Fruit fly (Drosophila melanogaster): ENCODE measurements around the gene RhoGEF3.

Gene RhoGEF3

DNA sequence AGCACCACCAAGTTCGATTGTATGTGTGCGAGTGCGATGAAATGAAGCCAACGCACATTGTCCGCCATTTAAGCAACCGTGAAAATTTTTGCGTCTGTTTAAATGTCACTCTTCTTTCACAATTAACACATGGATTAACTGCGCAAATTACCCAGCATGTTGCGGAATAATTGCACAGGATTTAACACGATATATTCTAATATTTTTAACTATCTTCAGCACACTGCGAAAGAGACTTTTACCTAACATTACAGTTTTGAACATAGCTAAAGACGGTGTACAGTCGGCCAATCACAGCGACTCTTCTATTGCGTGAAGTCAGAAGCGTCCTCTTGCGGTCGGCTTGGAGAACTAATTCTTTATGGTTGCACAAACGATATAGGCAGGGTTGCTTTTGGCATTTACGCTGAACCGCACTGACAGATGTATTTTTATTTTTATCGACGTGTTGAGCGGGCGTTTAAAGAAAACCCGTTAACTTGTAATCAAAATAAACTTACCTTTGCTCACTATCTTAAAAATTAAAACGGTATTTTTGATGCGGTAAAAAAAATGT, 30.5 kb upstream of the RhoGEF3 start (continued):
- no peak for TF ChIP-seq Hey (tag; optimal IDR thresholded peaks at IDR 0.05)
- TF ChIP-seq CG10321 (GFP tag; IDR thresholded peaks at IDR 0.05), result no peak
- TF ChIP-seq abd-A (tag; optimal IDR thresholded peaks at IDR 0.05), result no peak
- TF ChIP-seq B-H1 (GFP tag; IDR thresholded peaks at IDR 0.05), result no peak
- peak; percentile 48 for TF ChIP-seq pfk (GFP tag; optimal IDR thresholded peaks at IDR 0.05)
- no peak for TF ChIP-seq psq (GFP tag; optimal IDR thresholded peaks at IDR 0.05)
- peak; percentile 96 for TF ChIP-seq CTCF (GFP tag; optimal IDR thresholded peaks at IDR 0.05)
- TF ChIP-seq ab (GFP tag; optimal IDR thresholded peaks at IDR 0.05), result peak; percentile 48
- TF ChIP-seq MESR4 (GFP tag; optimal IDR thresholded peaks at IDR 0.05), result peak; percentile 99
- peak; percentile 18 for TF ChIP-seq chn (GFP tag; optimal IDR thresholded peaks at IDR 0.05)
- no peak for TF ChIP-seq slou (GFP tag; optimal IDR thresholded peaks at IDR 0.05)
- no peak for TF ChIP-seq CG10543 (GFP tag; optimal IDR thresholded peaks at IDR 0.05)
- no peak for TF ChIP-seq otp (GFP tag; IDR thresholded peaks at IDR 0.05)
- TF ChIP-seq CG12769 (tag; optimal IDR thresholded peaks at IDR 0.05), result no peak
- TF ChIP-seq E2f2 (GFP tag; IDR thresholded peaks at IDR 0.05), result peak; percentile 94
- peak; percentile 83 for TF ChIP-seq trem (tag; optimal IDR thresholded peaks at IDR 0.05)
- TF ChIP-seq Neu2 (GFP tag; optimal IDR thresholded peaks at IDR 0.05; ENCODE audit: borderline replicate concordance), result no peak
- TF ChIP-seq Atf6 (GFP tag; IDR thresholded peaks at IDR 0.05), result no peak
- no peak for TF ChIP-seq Optix (GFP tag; IDR thresholded peaks at IDR 0.05)
- TF ChIP-seq CG31388 (GFP tag; optimal IDR thresholded peaks at IDR 0.05), result no peak
- no peak for TF ChIP-seq pros (GFP tag; optimal IDR thresholded peaks at IDR 0.05)
- TF ChIP-seq ttk (GFP tag; IDR thresholded peaks at IDR 0.05), result no peak
- TF ChIP-seq ind (GFP tag; optimal IDR thresholded peaks at IDR 0.05), result no peak
- no peak for TF ChIP-seq hkb (optimal IDR thresholded peaks at IDR 0.05)
- peak; percentile 13; the same call in 1 of the 2 replicates for TF ChIP-seq hkb (GFP tag; IDR thresholded peaks at IDR 0.05)
- peak; percentile 46 for TF ChIP-seq CG30403 (GFP tag; optimal IDR thresholded peaks at IDR 0.05)
- no peak for TF ChIP-seq crol (GFP tag; IDR thresholded peaks at IDR 0.05)
- TF ChIP-seq ato (GFP tag; IDR thresholded peaks at IDR 0.05; ENCODE audit: partially characterized antibody), result peak; percentile 73
- no peak for TF ChIP-seq Hr78 (GFP tag; optimal IDR thresholded peaks at IDR 0.05)
- no peak for TF ChIP-seq nau (GFP tag; optimal IDR thresholded peaks at IDR 0.05)
- TF ChIP-seq CG6813 (GFP tag; optimal IDR thresholded peaks at IDR 0.05), result no peak
- no peak for TF ChIP-seq Drgx (GFP tag; IDR thresholded peaks at IDR 0.05)
- TF ChIP-seq fu2 (GFP tag; optimal IDR thresholded peaks at IDR 0.05), result peak; percentile 35
- peak; percentile 56; the same call in 2 of the 3 replicates for TF ChIP-seq Mrtf (GFP tag; IDR thresholded peaks at IDR 0.05)
- TF ChIP-seq CG2712 (tag; optimal IDR thresholded peaks at IDR 0.05), result peak; percentile 29
- no peak for TF ChIP-seq CG4820 (GFP tag; optimal IDR thresholded peaks at IDR 0.05)
- no peak for TF ChIP-seq tll (GFP tag; optimal IDR thresholded peaks at IDR 0.05)
- TF ChIP-seq pzg (GFP tag; optimal IDR thresholded peaks at IDR 0.05), result peak; percentile 92
- no peak for TF ChIP-seq aop (GFP tag; IDR thresholded peaks at IDR 0.05)
- TF ChIP-seq ac (GFP tag; optimal IDR thresholded peaks at IDR 0.05), result no peak
- no peak for TF ChIP-seq CG2889 (GFP tag; IDR thresholded peaks at IDR 0.05)
- peak; percentile 17 for TF ChIP-seq p53 (GFP tag; optimal IDR thresholded peaks at IDR 0.05)
- TF ChIP-seq trh (GFP tag; optimal IDR thresholded peaks at IDR 0.05), result no peak
- peak; percentile 22 for TF ChIP-seq vfl (GFP tag; optimal IDR thresholded peaks at IDR 0.05)
- TF ChIP-seq ssp (GFP tag; IDR thresholded peaks at IDR 0.05), result peak; percentile 61
- no peak; the same call in 2 of the 3 replicates for TF ChIP-seq CG14050 (GFP tag; IDR thresholded peaks at IDR 0.05)
- TF ChIP-seq CG6654 (GFP tag; optimal IDR thresholded peaks at IDR 0.05), result no peak
- TF ChIP-seq CG17361 (GFP tag; IDR thresholded peaks at IDR 0.05), result no peak; the same call in 2 of the 3 replicates
- no peak for TF ChIP-seq CG17385 (GFP tag; optimal IDR thresholded peaks at IDR 0.05)
- peak; percentile 27 for TF ChIP-seq Chrac-16 (GFP tag; optimal IDR thresholded peaks at IDR 0.05)
- TF ChIP-seq HmgZ (tag; optimal IDR thresholded peaks at IDR 0.05), result peak; percentile 87
- peak; percentile 41 for TF ChIP-seq mam (GFP tag; optimal IDR thresholded peaks at IDR 0.05)

Measured in whole organism, embryonic.